Worm (Caenorhabditis elegans): ENCODE data around the gene srab-24.

The srab-24 gene

DNA sequence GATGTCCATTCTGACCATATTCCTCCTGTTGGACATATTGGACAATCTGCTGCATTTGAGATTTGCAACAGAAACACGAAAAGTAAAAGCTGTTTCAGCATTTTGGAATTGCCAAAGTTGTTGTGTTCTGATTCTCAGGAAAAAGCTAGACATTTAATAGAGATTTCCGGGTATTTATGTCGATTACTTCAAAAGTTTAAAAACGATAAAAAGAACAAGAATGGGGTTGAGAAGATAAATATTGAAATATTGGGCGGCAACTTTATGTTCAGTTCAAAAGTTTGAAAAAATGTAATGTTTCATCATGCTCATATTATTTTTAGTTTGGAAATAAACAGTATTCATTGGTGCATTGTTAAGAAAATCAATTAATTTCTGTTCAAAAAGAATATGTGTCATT, 11.0 kb downstream of the srab-24 start, which contains the start of gene Y64G10A.1:
Gene Y64G10A.1 (minus strand): TSS at position 101 of the 400 bp plus-strand sequence.
- TF ChIP-seq ceh-24 (tag; optimal IDR thresholded peaks at IDR 0.05) (no peak), elt-2 (tag; optimal IDR thresholded peaks at IDR 0.05) (no peak), hlh-8 (tag; optimal IDR thresholded peaks at IDR 0.05) (no peak), ceh-34 (tag; optimal IDR thresholded peaks at IDR 0.05) (no peak), pqm-1 (tag; optimal IDR thresholded peaks at IDR 0.05) (no peak), hlh-6 (tag; optimal IDR thresholded peaks at IDR 0.05) (no peak), pha-2 (tag; optimal IDR thresholded peaks at IDR 0.05) (no peak), pax-1 (tag; optimal IDR thresholded peaks at IDR 0.05) (no peak), ceh-19 (GFP tag; optimal IDR thresholded peaks at IDR 0.05) (no peak), pros-1 (tag; optimal IDR thresholded peaks at IDR 0.05) (no peak), lim-6 (tag; optimal IDR thresholded peaks at IDR 0.05) (no peak), nhr-11 (tag; optimal IDR thresholded peaks at IDR 0.05) (no peak), sox-2 (GFP tag; IDR thresholded peaks at IDR 0.05) (no peak), fax-1 (tag; optimal IDR thresholded peaks at IDR 0.05) (no peak), che-1 (tag; optimal IDR thresholded peaks at IDR 0.05) (no peak)

DNA sequence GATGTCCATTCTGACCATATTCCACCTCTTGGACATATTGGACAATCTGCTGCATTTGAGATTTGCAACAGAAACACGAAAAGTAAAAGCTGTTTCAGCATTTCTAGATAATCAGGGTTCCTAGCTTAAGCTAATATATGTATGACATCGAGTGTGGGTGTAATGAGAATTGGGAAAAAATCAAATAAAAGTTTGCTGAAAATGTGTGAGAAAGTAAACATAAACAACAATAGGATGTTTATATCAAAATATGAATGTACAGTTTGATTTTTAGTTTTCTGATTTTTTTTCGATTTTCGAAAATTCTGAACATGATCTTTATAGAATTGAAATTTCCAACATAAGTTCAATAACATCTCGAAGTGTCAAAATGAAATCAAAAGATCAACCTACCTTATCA, 19.2 kb downstream of the srab-24 start, which contains the start of gene F02H6.6:
Gene F02H6.6 (minus strand): TSS at position 101 of the 400 bp plus-strand sequence.
- no peak for TF ChIP-seq ceh-48 (tag; optimal IDR thresholded peaks at IDR 0.05)
- TF ChIP-seq madf-2 (tag; optimal IDR thresholded peaks at IDR 0.05): no peak
- no peak for TF ChIP-seq lin-11 (tag; optimal IDR thresholded peaks at IDR 0.05)
- TF ChIP-seq ttx-3 (tag; optimal IDR thresholded peaks at IDR 0.05): no peak
- TF ChIP-seq unc-42 (tag; optimal IDR thresholded peaks at IDR 0.05): no peak
- no peak for TF ChIP-seq K02D7.2 (tag; optimal IDR thresholded peaks at IDR 0.05)
- no peak for TF ChIP-seq pag-3 (tag; optimal IDR thresholded peaks at IDR 0.05; ENCODE audit: borderline replicate concordance)
- no peak for TF ChIP-seq ceh-18 (tag; optimal IDR thresholded peaks at IDR 0.05)
- TF ChIP-seq gmeb-2 (tag; optimal IDR thresholded peaks at IDR 0.05): no peak

DNA sequence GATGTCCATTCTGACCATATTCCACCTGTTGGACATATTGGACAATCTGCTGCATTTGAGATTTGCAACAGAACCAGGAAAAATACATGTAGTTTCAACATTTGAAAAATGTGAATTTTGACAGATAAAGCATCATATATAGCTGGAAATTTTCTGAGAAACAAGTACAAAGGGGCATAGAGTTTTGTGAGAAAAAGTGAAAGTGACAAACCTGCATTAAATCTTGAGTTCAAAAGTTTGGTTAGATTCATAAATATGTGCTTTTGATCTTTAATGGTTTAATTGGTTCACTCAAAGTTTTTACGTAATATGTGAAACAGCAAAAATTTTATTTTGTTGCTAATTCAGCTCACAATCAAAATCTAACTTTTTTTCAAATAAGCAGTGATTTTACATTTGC, 21.9 kb downstream of the srab-24 start, which contains the start of gene F02H6.7:
Gene F02H6.7 (minus strand): TSS at position 101 of the 400 bp plus-strand sequence.
- TF ChIP-seq hlh-15 (tag; optimal IDR thresholded peaks at IDR 0.05): no peak
- TF ChIP-seq lin-11 (tag; optimal IDR thresholded peaks at IDR 0.05): no peak
- TF ChIP-seq sdc-2 (tag; optimal IDR thresholded peaks at IDR 0.05): no peak
- no peak for TF ChIP-seq sox-4 (tag; optimal IDR thresholded peaks at IDR 0.05)
- TF ChIP-seq odd-2 (tag; optimal IDR thresholded peaks at IDR 0.05): no peak
- no peak for TF ChIP-seq mec-3 (tag; optimal IDR thresholded peaks at IDR 0.05; ENCODE audit: borderline replicate concordance)
- no peak for TF ChIP-seq nhr-232 (tag; optimal IDR thresholded peaks at IDR 0.05)
- no peak for TF ChIP-seq dve-1 (tag; optimal IDR thresholded peaks at IDR 0.05)
- TF ChIP-seq ceh-48 (tag; optimal IDR thresholded peaks at IDR 0.05): no peak
- no peak for TF ChIP-seq nhr-11 (tag; optimal IDR thresholded peaks at IDR 0.05)
- TF ChIP-seq pag-3 (tag; optimal IDR thresholded peaks at IDR 0.05; ENCODE audit: borderline replicate concordance): no peak
- no peak for TF ChIP-seq ceh-24 (tag; optimal IDR thresholded peaks at IDR 0.05)

DNA sequence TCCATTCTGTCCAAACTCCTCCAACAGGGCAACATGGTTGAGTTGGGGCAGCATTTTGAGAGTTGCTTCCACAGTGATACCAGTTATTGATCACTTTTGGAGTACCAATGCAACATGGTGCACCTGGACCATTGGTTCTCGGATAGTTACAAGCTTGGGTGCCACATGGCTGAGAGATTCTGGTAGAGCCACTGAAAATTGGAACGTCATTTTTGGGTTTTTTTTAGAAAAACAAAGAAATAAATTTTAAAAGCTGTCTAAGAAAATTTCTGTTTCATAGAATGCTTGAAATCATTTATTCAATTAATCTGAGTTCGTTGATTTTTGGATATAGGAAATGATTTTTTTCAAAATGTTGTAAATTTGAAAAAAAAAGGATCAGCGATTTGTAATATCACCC, 22.9 kb downstream of the srab-24 start:
- TF ChIP-seq ref-2 (tag; optimal IDR thresholded peaks at IDR 0.05) (no peak), ceh-24 (tag; optimal IDR thresholded peaks at IDR 0.05) (no peak), unc-86 (tag; optimal IDR thresholded peaks at IDR 0.05) (no peak), zip-5 (tag; optimal IDR thresholded peaks at IDR 0.05) (no peak), pqm-1 (tag; optimal IDR thresholded peaks at IDR 0.05) (no peak), fkh-6 (tag; optimal IDR thresholded peaks at IDR 0.05) (no peak), pros-1 (tag; optimal IDR thresholded peaks at IDR 0.05) (no peak), ceh-19 (GFP tag; optimal IDR thresholded peaks at IDR 0.05) (no peak), ceh-22 (tag; optimal IDR thresholded peaks at IDR 0.05) (no peak), ceh-34 (tag; optimal IDR thresholded peaks at IDR 0.05) (no peak), ceh-18 (tag; optimal IDR thresholded peaks at IDR 0.05) (no peak), npax-4 (tag; optimal IDR thresholded peaks at IDR 0.05) (no peak), ttx-3 (tag; optimal IDR thresholded peaks at IDR 0.05) (no peak), pha-4 (tag; optimal IDR thresholded peaks at IDR 0.05) (no peak), sox-4 (tag; optimal IDR thresholded peaks at IDR 0.05) (no peak), C38D4.7 (GFP tag; optimal IDR thresholded peaks at IDR 0.05) (no peak), nfya-1 (tag; optimal IDR thresholded peaks at IDR 0.05) (no peak), che-1 (tag; optimal IDR thresholded peaks at IDR 0.05) (no peak)

Data from whole organism, late embryonic.